Worm (Caenorhabditis elegans): ENCODE results near the gene ilcr-2.

ilcr-2 gene

ce11 chrII:5458683-5459410, 16.2 kb upstream of the ilcr-2 start:
- no peak for TF ChIP-seq unc-62 (GFP tag; optimal IDR thresholded peaks at IDR 0.05)

- no peak for TF ChIP-seq unc-62 (GFP tag; optimal IDR thresholded peaks at IDR 0.05)
These were observed 15.5 kb upstream of the ilcr-2 start for ce11 chrII:5459534-5459933.

ce11 chrII:5460911-5461310, 14.1 kb upstream of the ilcr-2 start:
- TF ChIP-seq unc-62 (GFP tag; optimal IDR thresholded peaks at IDR 0.05), result no peak

- TF ChIP-seq unc-62 (GFP tag; optimal IDR thresholded peaks at IDR 0.05), result no peak
These were observed 11.2 kb upstream of the ilcr-2 start for ce11 chrII:5463692-5464300.

ce11 chrII:5465729-5466408, 9.2 kb upstream of the ilcr-2 start, which contains the start of gene clr-1:
Gene clr-1 (plus strand): TSS chrII:5466358.
- TF ChIP-seq unc-62 (GFP tag; optimal IDR thresholded peaks at IDR 0.05), result no peak

- no peak for TF ChIP-seq unc-62 (GFP tag; optimal IDR thresholded peaks at IDR 0.05)
These were observed 1.1 kb upstream of the ilcr-2 start, which contains the start of gene mrps-16 for ce11 chrII:5473946-5474423. Gene mrps-16 (plus strand): TSS chrII:5474373.

ce11 chrII:5478318-5478717, 3.3 kb downstream of the ilcr-2 start, which contains the start of gene F56D1.1:
Gene F56D1.1 (plus strand): TSS chrII:5478618.
- TF ChIP-seq unc-62 (GFP tag; optimal IDR thresholded peaks at IDR 0.05), result no peak

- no peak for TF ChIP-seq unc-62 (GFP tag; optimal IDR thresholded peaks at IDR 0.05)
These were observed 6.9 kb downstream of the ilcr-2 start, which contains the start of gene cal-8 for ce11 chrII:5481982-5482381. Gene cal-8 (minus strand): TSS chrII:5482041.

ce11 chrII:5487844-5488243, 12.8 kb downstream of the ilcr-2 start, which contains the start of gene nep-5:
Gene nep-5 (plus strand): TSS chrII:5488144.
- no peak for TF ChIP-seq unc-62 (GFP tag; optimal IDR thresholded peaks at IDR 0.05)

ce11 chrII:5494405-5494804, 19.4 kb downstream of the ilcr-2 start, which contains the start of gene F12A10.6:
Gene F12A10.6 (minus strand): TSS chrII:5494505.
- no peak for TF ChIP-seq unc-62 (GFP tag; optimal IDR thresholded peaks at IDR 0.05)

- TF ChIP-seq unc-62 (GFP tag; optimal IDR thresholded peaks at IDR 0.05), result no peak
These were observed 21.3 kb downstream of the ilcr-2 start, which contains the start of gene F12A10.1 for ce11 chrII:5496375-5496774. Gene F12A10.1 (plus strand): TSS chrII:5496540.

ce11 chrII:5497541-5497940, 22.5 kb downstream of the ilcr-2 start:
- TF ChIP-seq unc-62 (GFP tag; optimal IDR thresholded peaks at IDR 0.05), result no peak

- TF ChIP-seq unc-62 (GFP tag; optimal IDR thresholded peaks at IDR 0.05), result no peak
These were observed 23.2 kb downstream of the ilcr-2 start, which contains the start of the genes suex-1 and F12A10.9 for ce11 chrII:5498156-5498739. Gene suex-1 (minus strand): TSS chrII:5498256. Gene F12A10.9 (plus strand): TSS chrII:5498689.

ce11 chrII:5500470-5500869, 25.4 kb downstream of the ilcr-2 start, which contains the start of gene fzy-1:
Gene fzy-1 (plus strand): TSS chrII:5500770.
- no peak for TF ChIP-seq unc-62 (GFP tag; optimal IDR thresholded peaks at IDR 0.05)

- TF ChIP-seq unc-62 (GFP tag; optimal IDR thresholded peaks at IDR 0.05), result no peak
These were observed 26.1 kb downstream of the ilcr-2 start, which contains the start of gene F12A10.8 for ce11 chrII:5500986-5501657. Gene F12A10.8 (minus strand): TSS chrII:5501064.

Measured in whole organism, dauer.